Worm (Caenorhabditis elegans) whole organism, L2 larva: ENCODE measurements around the gene D1086.8.

Source experiments
- ZK546.5 ChIP-seq: sonication (generic microtip); optimal IDR thresholded peaks from 2 replicates; lab custom pipeline; 2017; ENCODE audit warnings: missing biosample characterization, missing genetic modification characterization
- aly-2 ChIP-seq: fragments of 150-350 bp; optimal IDR thresholded peaks from 2 replicates; lab custom pipeline; 2014; ENCODE audit warnings: missing biosample characterization, missing genetic modification characterization
- ceh-82 ChIP-seq: fragments of 150-350 bp; optimal IDR thresholded peaks from 2 replicates; lab custom pipeline; 2014; ENCODE audit warnings: missing biosample characterization, missing genetic modification characterization
- egl-27 ChIP-seq: sonication (generic microtip); optimal IDR thresholded peaks from 3 replicates; lab custom pipeline; 2017; ENCODE audit warnings: missing biosample characterization, missing genetic modification reagents, missing genetic modification characterization
- elt-3 ChIP-seq: sonication (generic microtip); optimal IDR thresholded peaks from 2 replicates; lab custom pipeline; 2017; ENCODE audit warnings: missing biosample characterization, missing genetic modification characterization
- gmeb-1 ChIP-seq: fragments of 150-350 bp; optimal IDR thresholded peaks from 2 replicates; lab custom pipeline; 2014; ENCODE audit warnings: missing biosample characterization, missing genetic modification characterization
- nhr-21 ChIP-seq: fragments of 150-350 bp; optimal IDR thresholded peaks from 2 replicates; lab custom pipeline; 2014; ENCODE audit warnings: missing biosample characterization, missing genetic modification characterization
- snpc-4 ChIP-seq: fragments of 150-350 bp; optimal IDR thresholded peaks from 2 replicates; lab custom pipeline; 2014; ENCODE audit warnings: missing biosample characterization, missing genetic modification characterization

ce11 chrV:14064422-14064821 lies 29.5 kb upstream of the D1086.8 start, which contains the start of gene D1086.21:
- TF ChIP-seq gmeb-1 (tag; lab: Kevin White, UChicago) = no peak
- TF ChIP-seq aly-2 = no peak
- TF ChIP-seq ZK546.5 (tag; lab: Kevin White, UChicago) = no peak
- TF ChIP-seq snpc-4 = no peak
- no peak for TF ChIP-seq ceh-82
- TF ChIP-seq egl-27 = no peak
- no peak for TF ChIP-seq nhr-21
- TF ChIP-seq elt-3 = no peak
